Fruit fly (Drosophila melanogaster) whole organism, embryonic: Measurements from ENCODE around the gene Acyp2.
A peak's percentile ranks its signal among the peaks of the same experiment; 100 is the strongest.

ENCODE experiments used
- B-H1 ChIP-seq: fragments of 200-800 bp; sonication (Bioruptor generic); IDR thresholded peaks from 3 replicates; pipeline ENCODE4 v1.3.6; 2022; ENCODE audit warnings: missing biosample characterization, missing genetic modification characterization
- CG1024 ChIP-seq: fragments of 200-800 bp; sonication (Bioruptor generic); IDR thresholded peaks from 2 replicates; pipeline ENCODE4 v1.3.6; 2022; ENCODE audit warnings: missing biosample characterization, missing genetic modification characterization
- CG11247 ChIP-seq: fragments of 200-800 bp; sonication (Bioruptor generic); IDR thresholded peaks from 2 replicates; pipeline ENCODE4 v1.3.6; 2022; ENCODE audit warnings: missing biosample characterization, missing genetic modification characterization
- CG12104 ChIP-seq: fragments of 200-800 bp; sonication (Bioruptor generic); optimal IDR thresholded peaks from 3 replicates; lab custom pipeline; 2016; ENCODE audit warnings: missing biosample characterization, missing genetic modification characterization
- CG12299 ChIP-seq: fragments of 200-800 bp; sonication (Bioruptor generic); optimal IDR thresholded peaks from 2 replicates; lab custom pipeline; 2018; ENCODE audit warnings: missing biosample characterization, mild to moderate bottlenecking, missing genetic modification characterization
- CG1603 ChIP-seq: fragments of 200-800 bp; sonication (Bioruptor generic); optimal IDR thresholded peaks from 2 replicates; lab custom pipeline; 2019; ENCODE audit warnings: missing biosample characterization, mild to moderate bottlenecking, missing genetic modification characterization, moderate library complexity
- CG1647 ChIP-seq: fragments of 200-800 bp; sonication (Bioruptor generic); optimal IDR thresholded peaks from 3 replicates; lab custom pipeline; 2016; ENCODE audit warnings: missing biosample characterization, missing genetic modification characterization
- CG2116 ChIP-seq: fragments of 200-800 bp; sonication (Bioruptor generic); optimal IDR thresholded peaks from 3 replicates; lab custom pipeline; 2018; ENCODE audit warnings: missing biosample characterization, mild to moderate bottlenecking, missing genetic modification characterization
- CG2129 ChIP-seq: fragments of 200-800 bp; sonication (Bioruptor generic); IDR thresholded peaks from 2 replicates; pipeline ENCODE4 v1.3.6; 2022; ENCODE audit warnings: missing biosample characterization, missing genetic modification characterization; ENCODE audit not compliant: partially characterized antibody
- CG33213 ChIP-seq: fragments of 200-800 bp; sonication (Bioruptor generic); optimal IDR thresholded peaks from 3 replicates; lab custom pipeline; 2016; ENCODE audit warnings: missing biosample characterization, missing genetic modification characterization
- CG34422 ChIP-seq: fragments of 200-800 bp; sonication (Bioruptor generic); IDR thresholded peaks from 3 replicates; pipeline ENCODE4 v1.3.6; 2022; ENCODE audit warnings: missing biosample characterization, missing genetic modification characterization
- CG6765 ChIP-seq: fragments of 200-800 bp; sonication (Bioruptor generic); optimal IDR thresholded peaks from 3 replicates; lab custom pipeline; 2017; ENCODE audit warnings: missing biosample characterization, mild to moderate bottlenecking, missing genetic modification characterization
- CG6854 ChIP-seq: fragments of 200-800 bp; sonication (Bioruptor generic); optimal IDR thresholded peaks from 3 replicates; lab custom pipeline; 2017; ENCODE audit warnings: missing biosample characterization, mild to moderate bottlenecking, missing genetic modification characterization
- CG7372 ChIP-seq: fragments of 200-800 bp; sonication (Bioruptor generic); IDR thresholded peaks from 2 replicates; pipeline ENCODE4 v1.3.6; 2022; ENCODE audit warnings: missing biosample characterization, missing genetic modification characterization
- CG7556 ChIP-seq: fragments of 200-800 bp; sonication (Bioruptor generic); optimal IDR thresholded peaks from 2 replicates; lab custom pipeline; 2017; ENCODE audit warnings: missing biosample characterization, mild to moderate bottlenecking, missing genetic modification characterization
- CG7839 ChIP-seq: fragments of 200-800 bp; sonication (Bioruptor generic); optimal IDR thresholded peaks from 3 replicates; lab custom pipeline; 2018; ENCODE audit warnings: missing biosample characterization, mild to moderate bottlenecking, missing genetic modification characterization, moderate library complexity
- CG7928 ChIP-seq: fragments of 200-800 bp; sonication (Bioruptor generic); optimal IDR thresholded peaks from 2 replicates; lab custom pipeline; 2017; ENCODE audit warnings: missing biosample characterization, mild to moderate bottlenecking, missing genetic modification characterization
- CG7963 ChIP-seq: fragments of 200-800 bp; sonication (Bioruptor generic); IDR thresholded peaks from 3 replicates; pipeline ENCODE4 v1.3.6; 2022; ENCODE audit warnings: missing biosample characterization, missing genetic modification characterization; ENCODE audit not compliant: partially characterized antibody
- CG8359 ChIP-seq: fragments of 200-800 bp; sonication (Bioruptor generic); optimal IDR thresholded peaks from 2 replicates; lab custom pipeline; 2017; ENCODE audit warnings: missing biosample characterization, mild to moderate bottlenecking, missing genetic modification characterization, borderline replicate concordance
- CG8765 ChIP-seq: fragments of 200-800 bp; sonication (Bioruptor generic); IDR thresholded peaks from 2 replicates; pipeline ENCODE4 v1.3.6; 2022; ENCODE audit warnings: missing biosample characterization, missing genetic modification characterization
- CG8944 ChIP-seq: fragments of 200-800 bp; sonication (Bioruptor generic); optimal IDR thresholded peaks from 3 replicates; lab custom pipeline; 2016; ENCODE audit warnings: missing biosample characterization, missing genetic modification characterization
- CG9727 ChIP-seq: fragments of 200-800 bp; sonication (Bioruptor generic); optimal IDR thresholded peaks from 3 replicates; lab custom pipeline; 2017; ENCODE audit warnings: missing biosample characterization, mild to moderate bottlenecking, missing genetic modification characterization
- Camta ChIP-seq: fragments of 200-800 bp; sonication (Bioruptor generic); optimal IDR thresholded peaks from 2 replicates; lab custom pipeline; 2016; ENCODE audit warnings: missing biosample characterization, missing genetic modification characterization
- D ChIP-seq, 2 experiments: fragments of 200-800 bp in 1 of 2; fragments of >200 bp in 1 of 2; sonication (Bioruptor generic) in 1 of 2; optimal IDR thresholded peaks; 2 replicates in 1 of 2; 3 replicates in 1 of 2; lab custom pipeline; 2017; ENCODE audit warnings: mild to moderate bottlenecking in 1 of 2, missing biosample characterization in 1 of 2, missing genetic modification characterization in 1 of 2, missing genetic modification reagents in 1 of 2
- HHEX ChIP-seq: fragments of 200-800 bp; sonication (Bioruptor generic); optimal IDR thresholded peaks from 3 replicates; lab custom pipeline; 2017; ENCODE audit warnings: missing biosample characterization, mild to moderate bottlenecking, missing genetic modification characterization, missing genetic modification reagents
- HLH3B ChIP-seq: fragments of 200-800 bp; sonication (Bioruptor generic); IDR thresholded peaks from 2 replicates; pipeline ENCODE4 v1.3.6; 2022; ENCODE audit warnings: missing biosample characterization, missing genetic modification characterization
- MESR4 ChIP-seq: fragments of 200-800 bp; sonication (Bioruptor generic); optimal IDR thresholded peaks from 2 replicates; lab custom pipeline; 2018; ENCODE audit warnings: missing biosample characterization, mild to moderate bottlenecking, missing genetic modification characterization, moderate library complexity
- Mad ChIP-seq: fragments of 200-800 bp; sonication (Bioruptor generic); optimal IDR thresholded peaks from 2 replicates; lab custom pipeline; 2016; ENCODE audit warnings: missing biosample characterization, missing genetic modification characterization
- Max ChIP-seq: fragments of 200-800 bp; sonication (Bioruptor generic); optimal IDR thresholded peaks from 2 replicates; lab custom pipeline; 2016; ENCODE audit warnings: missing biosample characterization, mild to moderate bottlenecking, missing genetic modification characterization
- Pdp1 ChIP-seq, 2 experiments: fragments of 200-800 bp; sonication (Bioruptor generic); optimal IDR thresholded peaks; 3 replicates each; lab custom pipeline; 2016; ENCODE audit warnings: missing biosample characterization in 2 of 2, missing genetic modification characterization in 2 of 2, mild to moderate bottlenecking in 1 of 2, moderate library complexity in 1 of 2
- aop ChIP-seq: fragments of 200-800 bp; sonication (Bioruptor generic); IDR thresholded peaks from 2 replicates; pipeline ENCODE4 v1.3.6; 2022; ENCODE audit warnings: missing biosample characterization, missing genetic modification characterization
- bcd ChIP-seq: fragments of 200-800 bp; sonication (Bioruptor generic); optimal IDR thresholded peaks from 2 replicates; lab custom pipeline; 2017; ENCODE audit warnings: missing biosample characterization, mild to moderate bottlenecking, missing genetic modification characterization
- chinmo ChIP-seq: fragments of 200-800 bp; sonication (Bioruptor generic); IDR thresholded peaks from 4 replicates; pipeline ENCODE4 v1.3.6; 2022; ENCODE audit warnings: missing biosample characterization, missing genetic modification characterization; ENCODE audit not compliant: partially characterized antibody
- croc ChIP-seq: fragments of 200-800 bp; sonication (Bioruptor generic); conservative IDR thresholded peaks from 3 replicates; pipeline ENCODE4 v1.3.6; 2022; ENCODE audit warnings: missing biosample characterization, missing genetic modification characterization
- crp ChIP-seq, 2 experiments: fragments of 200-800 bp; sonication (Bioruptor generic); optimal IDR thresholded peaks; 2 replicates in 1 of 2; 3 replicates in 1 of 2; lab custom pipeline; 2017; ENCODE audit warnings: missing biosample characterization in 2 of 2, missing genetic modification characterization in 2 of 2, mild to moderate bottlenecking in 1 of 2, moderate library complexity in 1 of 2
- dpn ChIP-seq, 2 experiments: fragments of 200-800 bp; sonication (Bioruptor generic); optimal IDR thresholded peaks; 3 replicates each; lab custom pipeline; 2016; ENCODE audit warnings: missing biosample characterization in 2 of 2, missing genetic modification characterization in 2 of 2
- fd64A ChIP-seq: fragments of 200-800 bp; sonication (Bioruptor generic); optimal IDR thresholded peaks from 3 replicates; lab custom pipeline; 2018; ENCODE audit warnings: missing biosample characterization, mild to moderate bottlenecking, missing genetic modification characterization
- gsb-n ChIP-seq: fragments of 200-800 bp; sonication (Bioruptor generic); optimal IDR thresholded peaks from 3 replicates; lab custom pipeline; 2018; ENCODE audit warnings: missing biosample characterization, mild to moderate bottlenecking, missing genetic modification characterization
- ken ChIP-seq: fragments of 200-800 bp; sonication (Bioruptor generic); IDR thresholded peaks from 3 replicates; pipeline ENCODE4 v1.3.6; 2022; ENCODE audit warnings: missing biosample characterization, missing genetic modification characterization
- lbe ChIP-seq: fragments of 200-800 bp; sonication (Bioruptor generic); optimal IDR thresholded peaks from 2 replicates; lab custom pipeline; 2016; ENCODE audit warnings: missing biosample characterization, mild to moderate bottlenecking, missing genetic modification characterization
- lov ChIP-seq, 2 experiments: fragments of 200-800 bp in 1 of 2; fragments of >200 bp in 1 of 2; sonication (Bioruptor generic) in 1 of 2; IDR thresholded peaks in 1 of 2; optimal IDR thresholded peaks in 1 of 2; 2 replicates in 1 of 2; 3 replicates in 1 of 2; pipeline versions ENCODE4 v1.3.6 to Lab custom; 2017 to 2022; ENCODE audit warnings: missing biosample characterization in 1 of 2, missing genetic modification characterization in 1 of 2
- mirr ChIP-seq: fragments of 200-800 bp; sonication (Bioruptor generic); optimal IDR thresholded peaks from 3 replicates; lab custom pipeline; 2018; ENCODE audit warnings: missing biosample characterization, mild to moderate bottlenecking, missing genetic modification characterization
- peb ChIP-seq: fragments of 200-800 bp; sonication (Bioruptor generic); IDR thresholded peaks from 2 replicates; pipeline ENCODE4 v1.3.6; 2022; ENCODE audit warnings: missing biosample characterization, missing genetic modification characterization
- sna ChIP-seq: fragments of 200-800 bp; sonication (Bioruptor generic); IDR thresholded peaks from 2 replicates; pipeline ENCODE4 v1.3.6; 2022; ENCODE audit warnings: missing biosample characterization, missing genetic modification characterization; ENCODE audit not compliant: partially characterized antibody
- sqz ChIP-seq: fragments of 200-800 bp; sonication (Bioruptor generic); optimal IDR thresholded peaks from 3 replicates; lab custom pipeline; 2018; ENCODE audit warnings: missing biosample characterization, mild to moderate bottlenecking, missing genetic modification characterization
- stc ChIP-seq: fragments of 200-800 bp; sonication (Bioruptor generic); IDR thresholded peaks from 2 replicates; pipeline ENCODE4 v1.3.6; 2022; ENCODE audit warnings: missing biosample characterization, missing genetic modification characterization

Gene Acyp2

DNA sequence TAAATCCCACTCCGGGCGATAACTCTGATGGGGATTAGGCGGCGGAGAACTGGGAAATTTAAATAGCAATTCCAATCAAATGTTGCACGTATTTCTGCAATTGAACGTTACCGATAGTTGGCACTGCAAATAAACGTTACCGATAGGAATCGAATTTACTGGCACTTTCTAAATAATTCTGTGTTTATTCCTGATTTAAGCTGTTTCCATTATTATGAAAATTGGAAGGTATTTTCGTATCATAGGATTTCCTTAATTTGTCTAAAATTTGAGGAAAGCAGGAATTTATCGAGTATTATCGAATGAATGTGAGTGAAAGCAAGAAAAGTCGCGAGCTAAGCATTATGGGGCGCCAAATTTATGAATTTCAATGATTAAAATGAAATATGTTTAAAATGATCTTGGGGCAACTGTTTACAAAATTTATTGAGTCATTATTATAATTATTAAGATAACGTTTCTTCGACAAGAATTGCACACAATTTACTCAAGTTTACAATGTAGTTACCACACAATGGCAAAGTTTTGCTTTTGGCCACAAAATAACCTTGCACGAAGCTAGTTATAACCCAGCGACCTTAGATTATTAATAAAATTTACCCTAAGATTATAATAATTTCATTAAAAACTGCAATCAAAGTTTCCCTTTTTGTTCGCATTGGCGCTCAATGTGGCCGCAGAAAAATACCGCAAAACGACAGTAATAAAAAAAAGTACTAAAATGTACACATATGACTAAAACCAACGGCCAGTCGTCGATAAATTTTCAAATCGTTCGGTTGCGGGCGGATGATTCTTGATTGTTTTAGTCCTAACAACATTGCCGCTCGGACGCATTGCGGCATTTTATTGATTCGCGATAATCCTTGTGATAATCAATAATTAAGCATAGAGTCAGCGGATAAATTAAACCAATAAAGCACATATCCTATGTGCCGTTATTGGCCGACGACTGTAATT lies 11.3 kb downstream of the Acyp2 start, which contains the start of gene alpha-Man-IIb (continued):
- TF ChIP-seq CG6765 (peak; percentile 31), CG1647 (GFP tag; lab: Kevin White, UChicago) (no peak), CG7963 (peak; percentile 65; the same call in 2 of the 3 replicates), CG2129 (peak; percentile 58; the same call in 1 of the 2 replicates), sna (GFP tag; lab: Robert Waterston, UW) (peak; percentile 89), CG1603 (peak; percentile 53), CG11247 (0 out of 2 replicates have a peak, but pooled peaks have one; percentile 14), sqz (peak; percentile 49), CG1024 (GFP tag; lab: Robert Waterston, UW) (peak; percentile 48), CG8765 (GFP tag; lab: Robert Waterston, UW) (no peak), fd64A (peak; percentile 52), lbe (GFP tag; lab: Kevin White, UChicago) (no peak), CG12299 (tag; lab: Kevin White, UChicago) (peak; percentile 52), dpn (GFP tag; optimal IDR thresholded peaks at IDR 0.05; lab: Kevin White, UChicago) (no peak), Max (GFP tag; lab: Kevin White, UChicago) (peak; percentile 40), CG6854 (GFP tag; lab: Kevin White, UChicago) (peak; percentile 54), HHEX (GFP tag; lab: Kevin White, UChicago) (peak; percentile 13), CG8944 (GFP tag; lab: Kevin White, UChicago) (no peak), mirr (GFP tag; lab: Kevin White, UChicago) (peak; percentile 9), lov (optimal IDR thresholded peaks at IDR 0.05; lab: Kevin White, UChicago) (no peak), lov (GFP tag; IDR thresholded peaks at IDR 0.05; lab: Robert Waterston, UW) (peak; percentile 51; the same call in 1 of the 3 replicates), croc (GFP tag; lab: Robert Waterston, UW) (no peak), chinmo (GFP tag; lab: Robert Waterston, UW) (0 out of 4 replicates have a peak, but pooled peaks have one; percentile 39), CG7839 (tag; lab: Kevin White, UChicago) (no peak), CG34422 (GFP tag; lab: Robert Waterston, UW) (peak; percentile 84; the same call in 1 of the 3 replicates), peb (no peak), B-H1 (GFP tag; lab: Robert Waterston, UW) (no peak), CG9727 (GFP tag; lab: Kevin White, UChicago) (peak; percentile 7), gsb-n (tag; lab: Kevin White, UChicago) (peak; percentile 55), bcd (GFP tag; lab: Kevin White, UChicago) (no peak), ken (GFP tag; lab: Robert Waterston, UW) (no peak), CG2116 (GFP tag; lab: Kevin White, UChicago) (peak; percentile 59), Mad (GFP tag; lab: Kevin White, UChicago) (no peak), CG7928 (GFP tag; lab: Kevin White, UChicago) (no peak), CG33213 (GFP tag; lab: Kevin White, UChicago) (peak; percentile 42), stc (GFP tag; lab: Robert Waterston, UW) (peak; percentile 45; the same call in 1 of the 2 replicates), CG8359 (GFP tag; lab: Kevin White, UChicago) (no peak), CG7556 (peak; percentile 7), HLH3B (peak; percentile 17; the same call in 1 of the 2 replicates), CG7372 (no peak), crp (GFP tag; optimal IDR thresholded peaks at IDR 0.05; lab: Kevin White, UChicago) (peak in 1 of 2 experiments; percentile 71), CG12104 (GFP tag; lab: Kevin White, UChicago) (no peak), Pdp1 (GFP tag; optimal IDR thresholded peaks at IDR 0.05; lab: Kevin White, UChicago) (peak; percentile 22), D (optimal IDR thresholded peaks at IDR 0.05; lab: Kevin White, UChicago) (no peak), D (GFP tag; optimal IDR thresholded peaks at IDR 0.05; lab: Kevin White, UChicago) (no peak), MESR4 (GFP tag; lab: Kevin White, UChicago) (peak; percentile 27), Camta (peak; percentile 22), aop (GFP tag; lab: Robert Waterston, UW) (no peak)
